Fruit fly (Drosophila melanogaster): ENCODE results near the gene CG12316.

CG12316 gene

DNA sequence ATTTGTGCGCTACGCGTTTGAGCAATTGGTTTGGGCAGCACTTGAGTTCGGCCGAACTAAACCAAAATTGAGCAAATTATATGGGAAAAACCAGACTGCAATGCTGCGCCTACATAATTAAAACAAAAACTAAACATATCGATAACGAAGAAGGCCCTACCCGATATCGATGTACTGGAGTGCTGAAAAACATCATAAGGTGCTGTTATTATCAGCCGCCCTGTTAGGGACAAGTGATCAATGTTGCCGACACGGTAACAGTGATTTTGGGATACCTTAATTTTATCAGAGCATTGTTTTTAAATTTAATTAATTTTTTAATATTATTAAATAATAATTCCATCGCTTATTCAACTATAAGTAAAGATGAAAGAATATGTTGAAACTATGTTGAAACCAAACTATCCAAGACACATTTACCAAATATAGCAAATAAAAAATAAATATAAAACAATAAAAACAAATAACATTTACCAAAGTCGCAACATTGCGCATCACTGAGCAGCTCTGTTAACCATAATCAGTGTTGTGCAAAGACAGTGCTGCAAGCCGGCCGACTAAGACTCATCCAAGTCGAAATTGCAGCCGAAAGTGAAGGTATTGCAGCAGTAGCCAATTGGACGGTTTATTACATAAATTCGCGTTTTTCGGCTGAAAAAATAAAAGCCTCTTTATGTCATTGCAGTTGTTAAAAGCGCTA lies 42.0 kb downstream of the CG12316 start, which contains the start of the genes sstn, Plp and GlyRS (continued):
- TF ChIP-seq bsh (GFP tag; optimal IDR thresholded peaks at IDR 0.05) (peak in 1 of 2 experiments; percentile 19), Sin3A (optimal IDR thresholded peaks at IDR 0.05) (no peak), sim (GFP tag; IDR thresholded peaks at IDR 0.05) (no peak), Elba2 (GFP tag; optimal IDR thresholded peaks at IDR 0.05) (peak; percentile 92), CG15601 (tag; optimal IDR thresholded peaks at IDR 0.05) (peak; percentile 33), CG17361 (GFP tag; IDR thresholded peaks at IDR 0.05) (peak; percentile 78), Ssrp (tag; optimal IDR thresholded peaks at IDR 0.05) (peak; percentile 12), CG31388 (GFP tag; optimal IDR thresholded peaks at IDR 0.05) (no peak), Lhr (GFP tag; optimal IDR thresholded peaks at IDR 0.05) (peak; percentile 1), CG18262 (tag; optimal IDR thresholded peaks at IDR 0.05) (peak; percentile 49), Ptx1 (GFP tag; IDR thresholded peaks at IDR 0.05) (no peak), grau (tag; optimal IDR thresholded peaks at IDR 0.05) (peak; percentile 57), CG9437 (GFP tag; optimal IDR thresholded peaks at IDR 0.05) (no peak), zfh2 (GFP tag; optimal IDR thresholded peaks at IDR 0.05) (peak; percentile 14), stwl (tag; optimal IDR thresholded peaks at IDR 0.05) (peak; percentile 56), CG13287 (GFP tag; IDR thresholded peaks at IDR 0.05; ENCODE audit: partially characterized antibody) (peak; percentile 50), CG16779 (GFP tag; IDR thresholded peaks at IDR 0.05) (no peak), hbn (GFP tag; IDR thresholded peaks at IDR 0.05; ENCODE audit: partially characterized antibody) (peak; percentile 43; the same call in 1 of the 2 replicates), CG12155 (GFP tag; optimal IDR thresholded peaks at IDR 0.05) (peak; percentile 31), B-H2 (GFP tag; optimal IDR thresholded peaks at IDR 0.05) (peak; percentile 14), ken (GFP tag; IDR thresholded peaks at IDR 0.05) (no peak), dpn (GFP tag; optimal IDR thresholded peaks at IDR 0.05) (peak in 1 of 2 experiments; percentile 39), tgo (GFP tag; IDR thresholded peaks at IDR 0.05) (no peak), tin (GFP tag; optimal IDR thresholded peaks at IDR 0.05) (peak; percentile 5), hth (optimal IDR thresholded peaks at IDR 0.05) (no peak), ATbp (GFP tag; optimal IDR thresholded peaks at IDR 0.05) (no peak), CG11696 (GFP tag; IDR thresholded peaks at IDR 0.05) (no peak), CG32767 (GFP tag; IDR thresholded peaks at IDR 0.05) (no peak), trh (GFP tag; optimal IDR thresholded peaks at IDR 0.05) (no peak), pzg (GFP tag; optimal IDR thresholded peaks at IDR 0.05) (peak; percentile 51), Antp (GFP tag; optimal IDR thresholded peaks at IDR 0.05) (no peak), wor (GFP tag; IDR thresholded peaks at IDR 0.05) (no peak), pros (GFP tag; optimal IDR thresholded peaks at IDR 0.05) (peak; percentile 96), CG2199 (GFP tag; IDR thresholded peaks at IDR 0.05) (no peak), h (optimal IDR thresholded peaks at IDR 0.05) (no peak), row (GFP tag; IDR thresholded peaks at IDR 0.05) (peak; percentile 83), dimm (GFP tag; IDR thresholded peaks at IDR 0.05) (no peak), CG4282 (GFP tag; optimal IDR thresholded peaks at IDR 0.05) (no peak), sisA (GFP tag; IDR thresholded peaks at IDR 0.05) (no peak), ttk (GFP tag; IDR thresholded peaks at IDR 0.05) (no peak), abd-A (tag; optimal IDR thresholded peaks at IDR 0.05) (no peak), chif (GFP tag; optimal IDR thresholded peaks at IDR 0.05) (no peak), CG30431 (GFP tag; optimal IDR thresholded peaks at IDR 0.05) (no peak), sd (tag; optimal IDR thresholded peaks at IDR 0.05) (no peak), gem (tag; optimal IDR thresholded peaks at IDR 0.05) (peak; percentile 59), da (GFP tag; optimal IDR thresholded peaks at IDR 0.05) (no peak), Dll (GFP tag; IDR thresholded peaks at IDR 0.05; ENCODE audit: partially characterized antibody) (no peak; the same call in 3 of the 4 replicates), ab (GFP tag; optimal IDR thresholded peaks at IDR 0.05) (no peak), Neu2 (GFP tag; optimal IDR thresholded peaks at IDR 0.05; ENCODE audit: borderline replicate concordance) (no peak), Aef1 (GFP tag; IDR thresholded peaks at IDR 0.05) (no peak), yki (optimal IDR thresholded peaks at IDR 0.05) (no peak), Hmr (GFP tag; optimal IDR thresholded peaks at IDR 0.05) (peak; percentile 41)
